Worm (Caenorhabditis elegans): ENCODE measurements around the gene unc-79.

DNA sequence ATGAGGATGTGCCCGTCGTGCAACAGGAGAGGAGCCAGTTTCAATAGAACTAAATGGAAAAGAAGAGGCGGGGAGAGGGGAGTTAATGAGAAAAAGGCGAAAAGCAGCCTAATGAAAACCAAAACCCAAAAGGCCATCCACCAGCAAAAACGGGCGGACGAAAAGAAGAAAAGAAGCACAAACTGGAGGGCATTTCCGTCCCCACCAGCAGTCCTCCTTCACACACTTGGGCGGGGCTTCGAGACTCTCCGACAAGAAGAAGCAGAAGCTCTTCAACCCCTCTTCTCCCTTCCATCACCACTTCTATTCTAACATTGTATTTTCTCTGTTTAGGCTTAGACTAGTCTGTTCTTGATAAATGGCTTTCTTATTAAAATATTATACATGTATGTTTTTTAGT lies 1.7 kb downstream of the unc-79 start:
- TF ChIP-seq ref-1 (GFP tag; conservative IDR thresholded peaks at IDR 0.05) (no peak), tab-1 (GFP tag; IDR thresholded peaks at IDR 0.05) (no peak), ztf-29 (GFP tag; IDR thresholded peaks at IDR 0.05) (no peak), flt-1 (GFP tag; IDR thresholded peaks at IDR 0.05) (no peak), T22C8.4 (GFP tag; IDR thresholded peaks at IDR 0.05) (no peak), cog-1 (tag; optimal IDR thresholded peaks at IDR 0.05) (no peak)

All from whole organism, midembryonic.